Worm (Caenorhabditis elegans): ENCODE results near the gene Y25C1A.13.
A peak's percentile ranks its signal among the peaks of the same experiment; 100 is the strongest.
"Not testable (repeated sequence)": the region's sequence is repeated elsewhere in the genome, so short reads cannot be mapped to it uniquely, and the experiment has no call there.

Gene Y25C1A.13

DNA sequence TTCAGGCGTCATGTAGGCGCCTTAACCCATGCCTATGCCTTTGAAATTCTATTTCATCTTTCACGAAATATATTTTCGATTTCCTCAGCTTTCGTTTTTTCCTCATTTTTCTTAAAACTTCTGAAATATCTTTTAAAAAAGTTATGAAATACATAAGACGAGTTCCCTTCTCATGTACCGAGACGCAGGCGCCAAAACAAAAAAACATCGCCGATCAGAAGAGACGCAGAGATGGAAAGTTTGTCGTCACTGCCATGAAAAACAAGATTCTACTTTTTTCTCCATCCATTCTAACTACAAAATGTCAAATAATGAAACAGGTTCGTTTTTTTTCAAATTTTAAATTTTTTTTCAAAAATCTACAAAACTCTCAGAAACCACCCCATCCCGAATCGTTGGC is 18.0 kb upstream of the Y25C1A.13 start, which contains the start of gene chil-24 (continued):
- no peak for TF ChIP-seq lir-3 (tag; optimal IDR thresholded peaks at IDR 0.05; ENCODE audit: poor library complexity)

ce11 chrII:3126741-3127140 is 15.7 kb upstream of the Y25C1A.13 start, which contains the start of gene ins-31:
Gene ins-31 (plus strand): TSS chrII:3127041.
- not testable (repeated sequence) for TF ChIP-seq C16A3.4, fos-1, jun-1 (tag; optimal IDR thresholded peaks at IDR 0.05)

DNA sequence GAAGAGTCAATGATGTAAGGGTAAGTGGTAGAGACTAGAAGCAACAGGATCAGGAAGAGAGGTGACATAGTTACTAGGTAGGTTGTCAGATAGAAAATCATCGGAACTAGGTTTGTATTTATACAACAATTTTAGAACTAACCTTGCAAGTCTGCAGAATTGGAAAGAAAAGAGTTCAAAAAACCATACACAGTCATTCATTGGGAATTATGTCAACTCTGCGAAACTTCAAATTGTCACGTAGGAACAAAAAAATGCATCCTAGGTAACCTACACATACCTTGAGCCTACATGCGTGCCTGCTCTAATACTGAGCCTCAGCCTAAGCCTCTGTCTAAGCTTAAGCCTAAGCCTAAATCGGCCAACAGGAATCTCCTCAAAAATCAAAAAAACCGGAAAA is 15.3 kb upstream of the Y25C1A.13 start, which contains the start of gene ins-19:
TSS of gene ins-19 (minus strand) at position 101 of the 400 bp plus-strand sequence.
- TF ChIP-seq efl-1 (optimal IDR thresholded peaks at IDR 0.05): no peak
- TF ChIP-seq efl-1 (GFP tag; optimal IDR thresholded peaks at IDR 0.05 in 1 of 2): no peak
- no peak for TF ChIP-seq ceh-90 (tag; optimal IDR thresholded peaks at IDR 0.05)
- TF ChIP-seq zag-1 (tag; optimal IDR thresholded peaks at IDR 0.05): no peak
- TF ChIP-seq fos-1 (tag; optimal IDR thresholded peaks at IDR 0.05): no peak
- TF ChIP-seq fkh-4 (tag; optimal IDR thresholded peaks at IDR 0.05; ENCODE audit: borderline replicate concordance): no peak
- no peak for TF ChIP-seq aha-1 (tag; optimal IDR thresholded peaks at IDR 0.05)
- TF ChIP-seq xbp-1 (tag; optimal IDR thresholded peaks at IDR 0.05): no peak
- TF ChIP-seq pqm-1 (tag; optimal IDR thresholded peaks at IDR 0.05): no peak
- no peak for TF ChIP-seq C16A3.4 (tag; optimal IDR thresholded peaks at IDR 0.05)
- no peak for TF ChIP-seq fkh-10 (GFP tag; optimal IDR thresholded peaks at IDR 0.05)
- TF ChIP-seq ces-1 (GFP tag; optimal IDR thresholded peaks at IDR 0.05): no peak
- no peak for TF ChIP-seq hlh-4 (tag; optimal IDR thresholded peaks at IDR 0.05)
- TF ChIP-seq C34B4.2 (tag; optimal IDR thresholded peaks at IDR 0.05): no peak
- TF ChIP-seq lin-15B (tag; optimal IDR thresholded peaks at IDR 0.05): no peak
- no peak for TF ChIP-seq lin-13 (GFP tag; optimal IDR thresholded peaks at IDR 0.05)
- no peak for TF ChIP-seq zip-4 (GFP tag; optimal IDR thresholded peaks at IDR 0.05)
- TF ChIP-seq nhr-90 (tag; optimal IDR thresholded peaks at IDR 0.05; ENCODE audit: poor library complexity): no peak
- no peak for TF ChIP-seq nhr-76 (tag; optimal IDR thresholded peaks at IDR 0.05)
- TF ChIP-seq sptf-1 (tag; optimal IDR thresholded peaks at IDR 0.05): no peak

DNA sequence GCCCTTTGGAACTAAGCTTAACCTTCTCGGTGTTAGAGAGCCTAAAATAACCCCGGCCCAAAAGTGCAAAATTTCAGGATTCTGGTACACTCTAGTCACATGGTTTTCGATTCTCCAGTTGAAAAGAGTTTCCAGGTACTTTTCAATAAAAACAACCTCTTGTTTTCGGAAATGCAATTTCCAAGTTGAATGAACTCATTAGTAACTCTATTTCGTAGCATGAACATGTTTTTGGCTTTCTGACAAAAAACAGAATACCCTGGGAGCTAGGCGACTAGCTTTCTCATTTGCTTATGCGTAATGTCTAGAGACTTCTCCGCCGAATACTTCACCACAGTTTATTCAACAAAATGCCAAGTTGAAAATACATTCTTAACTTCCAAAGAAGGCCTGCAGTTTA is 12.2 kb upstream of the Y25C1A.13 start, which contains the start of gene srh-71:
TSS of gene srh-71 (plus strand) at position 301 of the 400 bp plus-strand sequence.
- TF ChIP-seq ceh-90 (tag; optimal IDR thresholded peaks at IDR 0.05) (no peak), blmp-1 (tag; optimal IDR thresholded peaks at IDR 0.05) (no peak), hlh-4 (tag; optimal IDR thresholded peaks at IDR 0.05) (no peak), nhr-84 (tag; optimal IDR thresholded peaks at IDR 0.05) (no peak), nhr-20 (tag; optimal IDR thresholded peaks at IDR 0.05) (no peak), nhr-237 (tag; optimal IDR thresholded peaks at IDR 0.05) (no peak), elt-3 (tag; optimal IDR thresholded peaks at IDR 0.05) (no peak), elt-2 (tag; optimal IDR thresholded peaks at IDR 0.05) (no peak)

DNA sequence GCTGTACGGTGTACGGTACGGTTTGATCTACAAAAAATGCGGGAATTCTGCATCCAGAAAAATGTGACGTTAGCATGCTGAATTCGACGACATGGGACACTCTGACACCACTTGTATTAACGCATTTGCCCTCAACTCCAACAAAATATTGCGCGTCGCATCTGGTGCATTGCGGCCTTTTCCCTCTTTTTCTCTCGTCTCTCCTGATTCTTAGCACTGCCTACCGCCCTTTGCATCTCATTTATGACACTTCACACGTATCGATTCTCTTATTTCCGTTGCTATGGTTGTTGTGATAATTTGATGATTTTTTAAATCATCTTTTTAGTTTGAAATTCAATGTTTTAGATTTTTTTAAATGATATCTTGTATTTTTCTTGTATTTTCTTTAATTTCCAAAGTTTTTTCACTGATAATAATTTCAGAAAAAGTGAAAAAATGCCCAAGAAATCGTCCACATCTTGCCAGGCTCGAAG is 7.9 kb upstream of the Y25C1A.13 start, which contains the start of gene T10D4.6:
TSS of gene T10D4.6 (plus strand) at position 426 of the 476 bp plus-strand sequence.
- no peak for TF ChIP-seq swsn-7 (tag; optimal IDR thresholded peaks at IDR 0.05)
- TF ChIP-seq snu-23 (GFP tag; optimal IDR thresholded peaks at IDR 0.05): peak; percentile 44
- TF ChIP-seq nhr-19 (GFP tag; conservative IDR thresholded peaks at IDR 0.05): 0 out of 2 replicates have a peak, but pooled peaks have one; percentile 9
- TF ChIP-seq dpl-1 (GFP tag; optimal IDR thresholded peaks at IDR 0.05): peak; percentile 17 to 51 (median 18)
- no peak for TF ChIP-seq lir-3 (tag; optimal IDR thresholded peaks at IDR 0.05; ENCODE audit: poor library complexity)
- TF ChIP-seq lin-35 (GFP tag; optimal IDR thresholded peaks at IDR 0.05): peak; percentile 46 to 63
- peak in 1 of 2 experiments; percentile 40 for TF ChIP-seq lsy-2 (tag; optimal IDR thresholded peaks at IDR 0.05)
- no peak for TF ChIP-seq fos-1 (tag; optimal IDR thresholded peaks at IDR 0.05)
- peak; percentile 51 to 67 for TF ChIP-seq efl-1 (optimal IDR thresholded peaks at IDR 0.05)
- TF ChIP-seq efl-1 (GFP tag; optimal IDR thresholded peaks at IDR 0.05 in 1 of 2): peak in 1 of 2 experiments; percentile 45
- peak; percentile 22 for TF ChIP-seq rnt-1 (tag; optimal IDR thresholded peaks at IDR 0.05)
- peak; percentile 34 for TF ChIP-seq mep-1 (tag; optimal IDR thresholded peaks at IDR 0.05)
- peak; percentile 37 for TF ChIP-seq tbx-2 (tag; optimal IDR thresholded peaks at IDR 0.05)
- TF ChIP-seq ceh-82 (tag; optimal IDR thresholded peaks at IDR 0.05): peak in 1 of 3 experiments; percentile 19
- peak; percentile 80 for TF ChIP-seq F16B12.6 (tag; optimal IDR thresholded peaks at IDR 0.05)
- no peak for TF ChIP-seq nhr-11 (tag; optimal IDR thresholded peaks at IDR 0.05)

Data from whole organism, L1 larva.